Worm (Caenorhabditis elegans): Measurements from ENCODE around the gene pph-1.
A peak's percentile ranks its signal among the peaks of the same experiment; 100 is the strongest.

The pph-1 gene

ce11 chrV:10693749-10694148 lies 8.6 kb upstream of the pph-1 start:
- no peak for TF ChIP-seq B0019.2 (GFP tag; conservative IDR thresholded peaks at IDR 0.05)
- no peak for TF ChIP-seq bed-1 (GFP tag; IDR thresholded peaks at IDR 0.05)
- TF ChIP-seq ekl-4 (GFP tag; IDR thresholded peaks at IDR 0.05): no peak
- TF ChIP-seq ceh-58 (GFP tag; IDR thresholded peaks at IDR 0.05): no peak
- TF ChIP-seq cebp-2 (GFP tag; IDR thresholded peaks at IDR 0.05): no peak
- no peak for TF ChIP-seq F39B2.1 (GFP tag; IDR thresholded peaks at IDR 0.05)
- no peak for TF ChIP-seq ceh-27 (GFP tag; optimal IDR thresholded peaks at IDR 0.05)
- no peak for TF ChIP-seq hrde-1 (tag; optimal IDR thresholded peaks at IDR 0.05; ENCODE audit: borderline replicate concordance)
- peak; percentile 58 for TF ChIP-seq unc-62 (GFP tag; optimal IDR thresholded peaks at IDR 0.05)
- no peak for TF ChIP-seq F33H1.4 (GFP tag; IDR thresholded peaks at IDR 0.05)
- TF ChIP-seq nhr-80 (tag; optimal IDR thresholded peaks at IDR 0.05): peak; percentile 98
- no peak for TF ChIP-seq nhr-120 (GFP tag; IDR thresholded peaks at IDR 0.05)
- TF ChIP-seq atf-7 (tag; optimal IDR thresholded peaks at IDR 0.05): peak; percentile 75
- TF ChIP-seq Y56A3A.18 (GFP tag; IDR thresholded peaks at IDR 0.05): no peak
- no peak for TF ChIP-seq madf-8 (GFP tag; conservative IDR thresholded peaks at IDR 0.05)
- no peak for TF ChIP-seq rpc-1 (optimal IDR thresholded peaks at IDR 0.05)
- no peak for TF ChIP-seq rpc-1 (tag; optimal IDR thresholded peaks at IDR 0.05)
- TF ChIP-seq cebp-1 (GFP tag; IDR thresholded peaks at IDR 0.05): no peak
- TF ChIP-seq cebp-1 (tag; optimal IDR thresholded peaks at IDR 0.05): peak; percentile 51
- TF ChIP-seq lsy-27 (tag; optimal IDR thresholded peaks at IDR 0.05; ENCODE audit: borderline replicate concordance, insufficient read depth): no peak
- TF ChIP-seq unc-130 (GFP tag; optimal IDR thresholded peaks at IDR 0.05): no peak
- peak; percentile 56 for TF ChIP-seq ztf-22 (GFP tag; optimal IDR thresholded peaks at IDR 0.05)
- TF ChIP-seq D2030.7 (GFP tag; IDR thresholded peaks at IDR 0.05): no peak
- peak in 1 of 2 experiments; percentile 27 for TF ChIP-seq let-607 (tag; optimal IDR thresholded peaks at IDR 0.05)
- no peak for TF ChIP-seq rec-8 (tag; optimal IDR thresholded peaks at IDR 0.05)
- TF ChIP-seq lag-1 (GFP tag; IDR thresholded peaks at IDR 0.05): no peak
- TF ChIP-seq tbp1 (GFP tag; optimal IDR thresholded peaks at IDR 0.05): peak; percentile 9
- no peak for TF ChIP-seq nhr-27 (tag; optimal IDR thresholded peaks at IDR 0.05)
- TF ChIP-seq C17E4.6 (GFP tag; IDR thresholded peaks at IDR 0.05): no peak
- no peak for TF ChIP-seq snpc-1.3 (tag; optimal IDR thresholded peaks at IDR 0.05; ENCODE audit: insufficient read depth)
- TF ChIP-seq ccch-3 (GFP tag; optimal IDR thresholded peaks at IDR 0.05): no peak
- TF ChIP-seq die-1 (tag; optimal IDR thresholded peaks at IDR 0.05): no peak
- TF ChIP-seq F52B5.7 (tag; optimal IDR thresholded peaks at IDR 0.05): no peak
- TF ChIP-seq dpl-1 (GFP tag; optimal IDR thresholded peaks at IDR 0.05): no peak
- no peak for TF ChIP-seq F49E8.2 (tag; optimal IDR thresholded peaks at IDR 0.05; ENCODE audit: insufficient read depth)
- peak; percentile 30 for TF ChIP-seq ets-4 (GFP tag; optimal IDR thresholded peaks at IDR 0.05)
- no peak for TF ChIP-seq egl-18 (GFP tag; IDR thresholded peaks at IDR 0.05)
- no peak for TF ChIP-seq F55B11.4 (tag; optimal IDR thresholded peaks at IDR 0.05; ENCODE audit: borderline replicate concordance, insufficient read depth)
- TF ChIP-seq Y53G8AR.9 (GFP tag; conservative IDR thresholded peaks at IDR 0.05): no peak
- TF ChIP-seq ztf-26 (tag; optimal IDR thresholded peaks at IDR 0.05): no peak
- no peak for TF ChIP-seq somi-1 (GFP tag; optimal IDR thresholded peaks at IDR 0.05)
- no peak for TF ChIP-seq efl-1 (GFP tag; optimal IDR thresholded peaks at IDR 0.05)
- no peak for TF ChIP-seq mxl-1 (tag; optimal IDR thresholded peaks at IDR 0.05)
- no peak for TF ChIP-seq nfya-1 (tag; optimal IDR thresholded peaks at IDR 0.05; ENCODE audit: borderline replicate concordance, insufficient read depth)
- TF ChIP-seq ama-1 (optimal IDR thresholded peaks at IDR 0.05): no peak
- TF ChIP-seq ama-1 (GFP tag; optimal IDR thresholded peaks at IDR 0.05): no peak
- no peak for TF ChIP-seq mes-4 (tag; optimal IDR thresholded peaks at IDR 0.05)
- no peak for TF ChIP-seq B0261.1 (tag; optimal IDR thresholded peaks at IDR 0.05)
